Fruit fly (Drosophila melanogaster) whole organism, wandering third instar larva: Measurements from ENCODE around the gene kraken.

Experiments used
- Abd-B ChIP-seq: fragments of >200 bp; optimal IDR thresholded peaks from 2 replicates; lab custom pipeline; 2017; ENCODE audit warnings: missing biosample characterization, missing genetic modification characterization
- Dif ChIP-seq: fragments of 200-275, 200-300 bp; sonication (Bioruptor generic); optimal IDR thresholded peaks from 2 replicates; lab custom pipeline; 2018; ENCODE audit warnings: missing biosample characterization, missing genetic modification characterization; ENCODE audit not compliant: partially characterized antibody
- HLH106 ChIP-seq: fragments of 200-800 bp; optimal IDR thresholded peaks from 3 replicates; lab custom pipeline; 2019; ENCODE audit warnings: missing biosample characterization, mild to moderate bottlenecking, missing genetic modification characterization, moderate library complexity
- Hr78 ChIP-seq: fragments of >200 bp; optimal IDR thresholded peaks from 2 replicates; lab custom pipeline; 2017; ENCODE audit warnings: missing biosample characterization, missing genetic modification characterization
- Mio ChIP-seq: sonication (Bioruptor generic); optimal IDR thresholded peaks from 2 replicates; lab custom pipeline; 2016; ENCODE audit warnings: missing biosample characterization, missing genetic modification characterization
- Myc ChIP-seq: fragments of >200 bp; optimal IDR thresholded peaks from 2 replicates; lab custom pipeline; 2017
- Sp1 ChIP-seq: fragments of 200-800 bp; sonication (Bioruptor generic); optimal IDR thresholded peaks from 3 replicates; lab custom pipeline; 2019; ENCODE audit warnings: missing biosample characterization, mild to moderate bottlenecking, missing genetic modification characterization, moderate library complexity
- Vsx2 ChIP-seq: fragments of 200-300, 225-300 bp; sonication (Bioruptor generic); optimal IDR thresholded peaks from 2 replicates; lab custom pipeline; 2018; ENCODE audit warnings: missing biosample characterization, missing genetic modification characterization; ENCODE audit not compliant: partially characterized antibody
- dl ChIP-seq, 2 experiments: fragments of 175-275, 200-275 bp in 1 of 2; fragments of 200-275 bp in 1 of 2; sonication (Bioruptor generic); optimal IDR thresholded peaks; lab custom pipeline; 2018; ENCODE audit warnings: mild to moderate bottlenecking in 2 of 2, missing biosample characterization in 2 of 2, missing genetic modification characterization in 2 of 2, moderate library complexity in 2 of 2; ENCODE audit not compliant: partially characterized antibody in 2 of 2, insufficient read depth in 1 of 2
- dmrt93B ChIP-seq: fragments of 200-800 bp; sonication (Bioruptor generic); optimal IDR thresholded peaks from 2 replicates; lab custom pipeline; 2018; ENCODE audit warnings: missing biosample characterization, mild to moderate bottlenecking, missing genetic modification characterization
- jim ChIP-seq: fragments of 175-275, 200-325 bp; sonication (Bioruptor generic); optimal IDR thresholded peaks from 2 replicates; lab custom pipeline; 2016; ENCODE audit warnings: missing biosample characterization, mild to moderate bottlenecking, missing genetic modification characterization
- lola ChIP-seq: fragments of >200 bp; optimal IDR thresholded peaks from 2 replicates; lab custom pipeline; 2017; ENCODE audit warnings: missing biosample characterization, missing genetic modification characterization
- sage ChIP-seq: fragments of 200-800 bp; sonication (Bioruptor generic); optimal IDR thresholded peaks from 2 replicates; lab custom pipeline; 2016; ENCODE audit warnings: missing biosample characterization, mild to moderate bottlenecking, missing genetic modification characterization
- usp ChIP-seq: fragments of >200 bp; optimal IDR thresholded peaks from 2 replicates; lab custom pipeline; 2017; ENCODE audit warnings: missing biosample characterization, missing genetic modification characterization

dm6 chr2L:847189-847987 is 5.2 kb upstream of the kraken start:
- no peak for TF ChIP-seq Myc (lab: Kevin White, UChicago)
- TF ChIP-seq dmrt93B (GFP tag; lab: Kevin White, UChicago), result peak; percentile 25
- no peak for TF ChIP-seq usp (GFP tag; lab: Kevin White, UChicago)
- TF ChIP-seq lola, result no peak
- no peak for TF ChIP-seq Vsx2
- no peak for TF ChIP-seq jim (GFP tag; lab: Kevin White, UChicago)
- TF ChIP-seq Abd-B, result no peak
- TF ChIP-seq Sp1 (GFP tag; lab: Kevin White, UChicago), result peak; percentile 35
- no peak for TF ChIP-seq Mio
- no peak for TF ChIP-seq dl (GFP tag; optimal IDR thresholded peaks at IDR 0.05; lab: Kevin White, UChicago; ENCODE audit: insufficient read depth in 1 of 2, partially characterized antibody in 2 of 2)
- no peak for TF ChIP-seq Hr78 (GFP tag; lab: Kevin White, UChicago)
- peak; percentile 25 for TF ChIP-seq HLH106 (tag; lab: Kevin White, UChicago)
- TF ChIP-seq sage (GFP tag; lab: Kevin White, UChicago), result no peak
- TF ChIP-seq Dif (GFP tag; lab: Kevin White, UChicago), result no peak
